Worm (Caenorhabditis elegans): ENCODE measurements around the gene grd-14.

- TF ChIP-seq saeg-2 (GFP tag; IDR thresholded peaks at IDR 0.05) (no peak), lir-3 (tag; optimal IDR thresholded peaks at IDR 0.05) (no peak)
These were observed 23.2 kb downstream of the grd-14 start for ce11 chrX:8523000-8523399.
